Fruit fly (Drosophila melanogaster): Measurements from ENCODE around the gene Polr3C.

DNA sequence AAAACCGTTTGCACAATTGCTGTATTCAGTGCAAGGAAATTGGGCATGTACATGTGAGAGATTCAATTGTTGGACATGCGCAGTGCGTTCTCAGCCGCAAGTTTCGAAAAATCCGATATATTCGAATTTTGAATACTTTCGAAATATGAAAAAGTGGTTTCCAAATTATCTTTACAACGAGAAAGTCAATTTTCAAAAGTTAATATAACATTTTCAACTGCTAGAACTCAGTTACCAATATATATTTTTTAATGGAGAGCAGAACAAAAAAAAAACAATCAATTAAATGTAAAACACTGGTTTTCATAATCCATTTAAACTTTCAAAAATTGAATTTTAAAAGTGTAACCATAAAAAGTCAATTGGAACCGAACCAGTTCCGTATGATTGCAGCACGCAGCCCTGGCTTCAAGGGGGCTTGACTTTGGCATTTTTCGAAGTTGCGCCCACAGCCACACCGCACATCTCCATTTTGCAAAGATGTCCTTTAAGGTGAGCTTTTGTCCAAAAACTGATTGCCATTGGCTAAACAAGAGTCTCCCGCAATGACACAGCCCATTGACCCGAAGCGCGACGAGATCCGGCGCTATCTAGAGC is 37.7 kb upstream of the Polr3C start, which contains the start of the genes Scgbeta and CG17202:
- TF ChIP-seq CG6254 (GFP tag; optimal IDR thresholded peaks at IDR 0.05) (no peak), al (GFP tag; IDR thresholded peaks at IDR 0.05) (no peak), CG12104 (GFP tag; optimal IDR thresholded peaks at IDR 0.05) (no peak), p53 (GFP tag; optimal IDR thresholded peaks at IDR 0.05) (no peak), maf-S (GFP tag; optimal IDR thresholded peaks at IDR 0.05) (no peak), Aef1 (GFP tag; IDR thresholded peaks at IDR 0.05) (no peak), CG7839 (tag; optimal IDR thresholded peaks at IDR 0.05) (no peak), CG17568 (GFP tag; optimal IDR thresholded peaks at IDR 0.05) (no peak), cas (GFP tag; IDR thresholded peaks at IDR 0.05) (no peak), CG9609 (GFP tag; optimal IDR thresholded peaks at IDR 0.05) (no peak), chm (GFP tag; IDR thresholded peaks at IDR 0.05) (no peak)
